Worm (Caenorhabditis elegans) whole organism, early embryonic: ENCODE data around the gene tpa-1.

Source experiments
- B0310.2 ChIP-seq: sonication (generic microtip); optimal IDR thresholded peaks from 2 replicates; lab custom pipeline; 2016; ENCODE audit warnings: mild to moderate bottlenecking, missing genetic modification characterization, missing compliant biosample characterization
- F13C5.2 ChIP-seq: sonication (generic microtip); optimal IDR thresholded peaks from 2 replicates; lab custom pipeline; 2017; ENCODE audit warnings: mild to moderate bottlenecking, missing genetic modification characterization, inconsistent platforms, missing compliant biosample characterization
- ama-1 ChIP-seq: fragments of 150-350 bp; optimal IDR thresholded peaks from 2 replicates; lab custom pipeline; 2014
- ceh-13 ChIP-seq: fragments of 200-800 bp; sonication (Bioruptor generic); optimal IDR thresholded peaks from 2 replicates; lab custom pipeline; 2018; ENCODE audit warnings: mild to moderate bottlenecking, missing genetic modification characterization, missing compliant biosample characterization
- ets-7 ChIP-seq: sonication (generic microtip); optimal IDR thresholded peaks from 2 replicates; lab custom pipeline; 2016; ENCODE audit warnings: missing genotype, missing genetic modification characterization, missing compliant biosample characterization
- flt-1 ChIP-seq: fragments of 200-800 bp; sonication (Bioruptor generic); IDR thresholded peaks from 2 replicates; pipeline ENCODE4 v1.3.6; 2022; ENCODE audit warnings: missing genetic modification characterization, missing compliant biosample characterization
- hmg-4 ChIP-seq: fragments of 200-800 bp; sonication (Bioruptor generic); optimal IDR thresholded peaks from 2 replicates; lab custom pipeline; 2018; ENCODE audit warnings: mild to moderate bottlenecking, missing genetic modification characterization, missing compliant biosample characterization
- hnd-1 ChIP-seq: sonication (generic microtip); optimal IDR thresholded peaks from 2 replicates; lab custom pipeline; 2016; ENCODE audit warnings: missing genetic modification characterization, missing compliant biosample characterization
- pes-1 ChIP-seq: fragments of 200-800 bp; sonication (Bioruptor generic); IDR thresholded peaks from 2 replicates; pipeline ENCODE4 v1.3.6; 2022; ENCODE audit warnings: missing genetic modification reagents, missing genetic modification characterization, missing compliant biosample characterization
- scrt-1 ChIP-seq: fragments of 200-800 bp; sonication (Bioruptor generic); IDR thresholded peaks from 2 replicates; pipeline ENCODE4 v1.3.6; 2022; ENCODE audit warnings: missing genetic modification characterization, missing compliant biosample characterization
- tbx-11 ChIP-seq: fragments of 200-800 bp; sonication (Bioruptor generic); IDR thresholded peaks from 2 replicates; pipeline ENCODE4 v1.3.6; 2022; ENCODE audit warnings: missing genetic modification characterization, missing compliant biosample characterization

- TF ChIP-seq tbx-11 = no peak
- TF ChIP-seq ama-1 (lab: Kevin White, UChicago) = no peak
- no peak for TF ChIP-seq F13C5.2 (tag; lab: Kevin White, UChicago)
- TF ChIP-seq flt-1 (GFP tag; lab: Robert Waterston, UW) = no peak
- TF ChIP-seq pes-1 (GFP tag; lab: Robert Waterston, UW) = no peak
- no peak for TF ChIP-seq ets-7 (tag; lab: Kevin White, UChicago)
- no peak for TF ChIP-seq hnd-1
- TF ChIP-seq hmg-4 = no peak
- no peak for TF ChIP-seq scrt-1
- no peak for TF ChIP-seq ceh-13 (GFP tag; lab: Kevin White, UChicago)
- no peak for TF ChIP-seq B0310.2 (tag; lab: Kevin White, UChicago)
Measured at ce11 chrIV:97681-98080, 5.9 kb downstream of the tpa-1 start.
